Worm (Caenorhabditis elegans): ENCODE data around the gene R11D1.1.

- TF ChIP-seq rnt-1 (tag; optimal IDR thresholded peaks at IDR 0.05) (no peak), pqm-1 (tag; optimal IDR thresholded peaks at IDR 0.05) (no peak), eyg-1 (tag; optimal IDR thresholded peaks at IDR 0.05) (no peak), sox-2 (GFP tag; IDR thresholded peaks at IDR 0.05) (no peak), tbx-7 (tag; optimal IDR thresholded peaks at IDR 0.05) (no peak), ahr-1 (tag; optimal IDR thresholded peaks at IDR 0.05) (no peak), ref-2 (tag; optimal IDR thresholded peaks at IDR 0.05) (no peak), F13H6.1 (tag; optimal IDR thresholded peaks at IDR 0.05) (no peak), unc-3 (GFP tag; conservative IDR thresholded peaks at IDR 0.05) (no peak), unc-3 (tag; optimal IDR thresholded peaks at IDR 0.05) (no peak), ttx-3 (tag; optimal IDR thresholded peaks at IDR 0.05) (no peak), nhr-11 (tag; optimal IDR thresholded peaks at IDR 0.05) (no peak), pha-4 (tag; optimal IDR thresholded peaks at IDR 0.05) (no peak), che-1 (tag; optimal IDR thresholded peaks at IDR 0.05) (no peak), dve-1 (tag; optimal IDR thresholded peaks at IDR 0.05) (no peak)
These were observed 47.4 kb downstream of the R11D1.1 start, which contains the start of gene C15C8.6 for ce11 chrV:12751495-12752050.

Measured in whole organism, late embryonic.